Worm (Caenorhabditis elegans): ENCODE measurements around the gene unc-43.
A peak's percentile ranks its signal among the peaks of the same experiment; 100 is the strongest.

unc-43 gene

ce11 chrIV:10357842-10358241 is 7.8 kb upstream of the unc-43 start, which contains the start of gene gkow-1:
Gene gkow-1, plus strand, starts transcription at chrIV:10358142.
- TF ChIP-seq efl-1 (optimal IDR thresholded peaks at IDR 0.05) (peak in 1 of 2 experiments; percentile 13), efl-1 (GFP tag; optimal IDR thresholded peaks at IDR 0.05 in 1 of 2) (peak in 1 of 2 experiments; percentile 15), blmp-1 (tag; optimal IDR thresholded peaks at IDR 0.05) (peak; percentile 37), dpl-1 (GFP tag; optimal IDR thresholded peaks at IDR 0.05) (peak in 1 of 3 experiments; percentile 26), C16A3.4 (tag; optimal IDR thresholded peaks at IDR 0.05) (no peak)

DNA sequence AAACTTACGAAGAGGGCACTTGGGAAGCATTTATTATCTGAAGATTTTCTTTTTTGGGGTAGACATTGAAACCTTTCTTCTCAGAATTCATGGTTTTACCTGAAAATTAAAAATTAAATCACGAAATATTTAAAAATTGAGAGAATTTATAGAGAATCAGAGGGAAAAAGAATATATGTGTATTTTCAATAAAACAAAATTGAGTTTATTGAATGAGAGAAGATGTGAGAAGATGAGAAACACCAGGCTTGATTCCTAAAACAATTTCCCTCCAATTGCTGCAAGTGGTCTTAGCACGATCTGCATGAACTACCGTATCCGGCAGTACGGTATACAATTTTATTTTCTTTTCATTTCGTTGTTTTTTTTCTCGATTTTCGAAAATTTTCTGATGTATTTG is 7.1 kb upstream of the unc-43 start, which contains the start of gene R11A8.1:
Gene R11A8.1 (minus strand): TSS at position 101 of the 400 bp plus-strand sequence.
- TF ChIP-seq Y116A8C.19 (tag; optimal IDR thresholded peaks at IDR 0.05; ENCODE audit: borderline replicate concordance): no peak
- TF ChIP-seq hpl-2 (GFP tag; optimal IDR thresholded peaks at IDR 0.05): no peak
- TF ChIP-seq rnt-1 (tag; optimal IDR thresholded peaks at IDR 0.05): no peak
- no peak for TF ChIP-seq efl-3 (GFP tag; optimal IDR thresholded peaks at IDR 0.05)
- no peak for TF ChIP-seq unc-30 (tag; optimal IDR thresholded peaks at IDR 0.05)
- TF ChIP-seq lin-13 (GFP tag; optimal IDR thresholded peaks at IDR 0.05): no peak
- no peak for TF ChIP-seq ets-5 (GFP tag; IDR thresholded peaks at IDR 0.05)
- no peak for TF ChIP-seq sptf-1 (tag; optimal IDR thresholded peaks at IDR 0.05)
- TF ChIP-seq hlh-17 (GFP tag; optimal IDR thresholded peaks at IDR 0.05; ENCODE audit: borderline replicate concordance): no peak
- no peak for TF ChIP-seq nhr-77 (tag; optimal IDR thresholded peaks at IDR 0.05)
- TF ChIP-seq ceh-88 (GFP tag; IDR thresholded peaks at IDR 0.05): no peak
- TF ChIP-seq unc-86 (tag; optimal IDR thresholded peaks at IDR 0.05): no peak
- no peak for TF ChIP-seq lin-15B (tag; optimal IDR thresholded peaks at IDR 0.05)
- TF ChIP-seq alr-1 (tag; optimal IDR thresholded peaks at IDR 0.05; ENCODE audit: borderline replicate concordance): no peak
- TF ChIP-seq efl-1 (optimal IDR thresholded peaks at IDR 0.05): no peak
- no peak for TF ChIP-seq efl-1 (GFP tag; optimal IDR thresholded peaks at IDR 0.05 in 1 of 2)

- TF ChIP-seq Y116A8C.19 (tag; optimal IDR thresholded peaks at IDR 0.05; ENCODE audit: borderline replicate concordance): no peak
Measured at ce11 chrIV:10352243-10352642, 2.2 kb upstream of the unc-43 start, which contains the start of gene Y43C5B.2. Gene Y43C5B.2, minus strand, starts transcription at chrIV:10352343.

DNA sequence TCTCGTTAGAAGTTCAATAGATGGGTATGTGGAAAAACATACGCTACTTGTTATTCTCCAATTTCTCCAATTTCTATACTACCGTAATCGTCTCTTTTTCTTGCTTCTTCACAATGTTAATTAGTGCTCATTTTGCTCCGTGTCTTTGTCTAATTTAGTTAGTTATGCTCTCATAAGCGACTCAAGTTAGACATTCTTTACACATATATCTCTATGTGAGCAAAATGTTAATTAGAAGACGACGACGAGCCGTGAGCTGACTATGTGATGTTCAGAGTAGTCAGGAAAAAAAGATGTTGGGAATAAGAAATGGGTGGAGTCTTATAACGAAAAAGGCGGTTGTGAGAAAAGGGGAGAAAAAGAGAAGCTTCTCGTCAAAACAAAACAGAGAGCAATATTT is 2.5 kb downstream of the unc-43 start:
- TF ChIP-seq efl-1 (optimal IDR thresholded peaks at IDR 0.05) (no peak), efl-1 (GFP tag; optimal IDR thresholded peaks at IDR 0.05 in 1 of 2) (peak in 1 of 2 experiments; percentile 60), pax-3 (tag; optimal IDR thresholded peaks at IDR 0.05) (no peak), hlh-4 (tag; optimal IDR thresholded peaks at IDR 0.05) (no peak), sox-4 (tag; optimal IDR thresholded peaks at IDR 0.05) (no peak), dsc-1 (tag; optimal IDR thresholded peaks at IDR 0.05) (peak; percentile 20), grh-1 (GFP tag; IDR thresholded peaks at IDR 0.05) (no peak), swsn-7 (tag; optimal IDR thresholded peaks at IDR 0.05) (no peak), unc-86 (tag; optimal IDR thresholded peaks at IDR 0.05) (peak; percentile 3), mab-9 (GFP tag; IDR thresholded peaks at IDR 0.05) (no peak), irx-1 (tag; optimal IDR thresholded peaks at IDR 0.05) (no peak), nhr-76 (tag; optimal IDR thresholded peaks at IDR 0.05) (no peak), ztf-4 (tag; optimal IDR thresholded peaks at IDR 0.05) (no peak), snpc-4 (tag; optimal IDR thresholded peaks at IDR 0.05) (no peak), lsy-2 (tag; optimal IDR thresholded peaks at IDR 0.05) (peak in 1 of 2 experiments; percentile 43), lin-14 (GFP tag; optimal IDR thresholded peaks at IDR 0.05) (peak; percentile 70), zip-4 (GFP tag; optimal IDR thresholded peaks at IDR 0.05) (no peak), sptf-1 (tag; optimal IDR thresholded peaks at IDR 0.05) (no peak), xbp-1 (tag; optimal IDR thresholded peaks at IDR 0.05) (no peak)

DNA sequence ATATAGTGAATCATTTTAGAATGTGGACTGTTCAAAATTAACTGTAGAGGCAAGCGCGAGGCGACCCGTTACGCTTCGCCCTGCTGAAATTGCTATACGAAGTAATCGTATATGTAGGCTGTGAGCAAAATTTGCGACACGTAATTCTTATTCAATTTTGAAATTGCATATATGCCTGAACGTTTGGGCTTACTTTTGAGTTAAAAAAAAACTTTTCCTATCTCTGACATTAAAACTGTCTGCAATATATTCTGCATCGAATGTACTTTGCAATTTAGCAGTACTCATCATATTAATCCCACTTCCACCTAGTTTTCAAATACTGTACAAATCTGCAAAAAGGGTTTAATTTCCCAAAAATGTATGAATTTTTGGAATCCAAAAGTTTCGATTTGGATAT is 3.1 kb downstream of the unc-43 start:
- TF ChIP-seq fos-1 (tag; optimal IDR thresholded peaks at IDR 0.05) (no peak), dpl-1 (GFP tag; optimal IDR thresholded peaks at IDR 0.05) (no peak), snpc-4 (tag; optimal IDR thresholded peaks at IDR 0.05) (no peak), efl-1 (optimal IDR thresholded peaks at IDR 0.05) (no peak), efl-1 (GFP tag; optimal IDR thresholded peaks at IDR 0.05 in 1 of 2) (no peak), pax-3 (tag; optimal IDR thresholded peaks at IDR 0.05) (no peak), nhr-84 (tag; optimal IDR thresholded peaks at IDR 0.05) (no peak), ces-1 (GFP tag; optimal IDR thresholded peaks at IDR 0.05) (no peak), xbp-1 (tag; optimal IDR thresholded peaks at IDR 0.05) (no peak), nhr-28 (tag; optimal IDR thresholded peaks at IDR 0.05) (no peak), lin-15B (tag; optimal IDR thresholded peaks at IDR 0.05) (no peak), ceh-63 (GFP tag; optimal IDR thresholded peaks at IDR 0.05) (no peak), sptf-1 (tag; optimal IDR thresholded peaks at IDR 0.05) (no peak)
